Worm (Caenorhabditis elegans) whole organism, L3 larva: ENCODE measurements around the gene phdh-1.
"Not testable (repeated sequence)": the region's sequence is repeated elsewhere in the genome, so short reads cannot be mapped to it uniquely, and the experiment has no call there.

Experiments used
- R02D3.7 ChIP-seq: fragments of 150-350 bp; optimal IDR thresholded peaks from 2 replicates; lab custom pipeline; 2014; ENCODE audit warnings: missing biosample characterization, missing genetic modification characterization
- ZK546.5 ChIP-seq: sonication (generic microtip); optimal IDR thresholded peaks from 2 replicates; lab custom pipeline; 2017; ENCODE audit warnings: missing biosample characterization, missing genetic modification characterization
- aly-2 ChIP-seq: fragments of 150-350 bp; optimal IDR thresholded peaks from 2 replicates; lab custom pipeline; 2014; ENCODE audit warnings: missing biosample characterization, missing genetic modification characterization
- ama-1 ChIP-seq: fragments of 150-350 bp; optimal IDR thresholded peaks from 2 replicates; lab custom pipeline; 2018
- ceh-16 ChIP-seq: sonication (generic microtip); optimal IDR thresholded peaks from 2 replicates; lab custom pipeline; 2017; ENCODE audit warnings: missing biosample characterization, missing genetic modification characterization
- ceh-82 ChIP-seq: fragments of 150-350 bp; optimal IDR thresholded peaks from 2 replicates; lab custom pipeline; 2014; ENCODE audit warnings: missing biosample characterization, missing genetic modification characterization
- daf-12 ChIP-seq: fragments of 150-350 bp; optimal IDR thresholded peaks from 2 replicates; lab custom pipeline; 2014; ENCODE audit warnings: missing biosample characterization, missing genetic modification reagents, missing genetic modification characterization
- egl-27 ChIP-seq: sonication (generic microtip); optimal IDR thresholded peaks from 4 replicates; lab custom pipeline; 2017; ENCODE audit warnings: missing biosample characterization, missing genetic modification reagents, missing genetic modification characterization
- egl-5 ChIP-seq: fragments of 150-350 bp; optimal IDR thresholded peaks from 2 replicates; lab custom pipeline; 2017; ENCODE audit warnings: missing biosample characterization, missing genetic modification reagents, missing genetic modification characterization, inconsistent platforms
- elt-1 ChIP-seq: fragments of 150-350 bp; optimal IDR thresholded peaks from 2 replicates; lab custom pipeline; 2014; ENCODE audit warnings: missing biosample characterization, missing genetic modification characterization
- elt-2 ChIP-seq: sonication (generic microtip); optimal IDR thresholded peaks from 2 replicates; lab custom pipeline; 2016; ENCODE audit warnings: missing genetic modification reagents, mild to moderate bottlenecking, missing genetic modification characterization, missing compliant biosample characterization
- elt-3 ChIP-seq, 3 experiments: fragments of 150-350 bp in 1 of 3; sonication (generic microtip) in 2 of 3; optimal IDR thresholded peaks; 2 replicates in 2 of 3; 4 replicates in 1 of 3; lab custom pipeline; 2014 to 2017; ENCODE audit warnings: missing biosample characterization in 3 of 3, missing genetic modification characterization in 3 of 3
- eor-1 ChIP-seq, 2 experiments: fragments of 150-350 bp; optimal IDR thresholded peaks; 2 replicates each; lab custom pipeline; 2014 to 2018; ENCODE audit warnings: missing biosample characterization in 2 of 2, missing genetic modification characterization in 2 of 2
- fkh-10 ChIP-seq: sonication (generic microtip); optimal IDR thresholded peaks from 2 replicates; lab custom pipeline; 2017; ENCODE audit warnings: missing biosample characterization, missing genetic modification reagents, missing genetic modification characterization
- fkh-2 ChIP-seq: fragments of 150-350 bp; optimal IDR thresholded peaks from 2 replicates; lab custom pipeline; 2014; ENCODE audit warnings: missing biosample characterization, missing genetic modification reagents, missing genetic modification characterization
- fos-1 ChIP-seq: fragments of 150-350 bp; optimal IDR thresholded peaks from 2 replicates; lab custom pipeline; 2014; ENCODE audit warnings: missing biosample characterization, missing genetic modification characterization
- hmg-11 ChIP-seq: sonication (generic microtip); optimal IDR thresholded peaks from 2 replicates; lab custom pipeline; 2016; ENCODE audit warnings: missing genetic modification characterization, missing compliant biosample characterization
- jun-1 ChIP-seq: fragments of 150-350 bp; optimal IDR thresholded peaks from 2 replicates; lab custom pipeline; 2014; ENCODE audit warnings: missing biosample characterization, missing genetic modification reagents, missing genetic modification characterization
- lin-39 ChIP-seq: fragments of 150-350 bp; optimal IDR thresholded peaks from 2 replicates; lab custom pipeline; 2018; ENCODE audit warnings: missing biosample characterization, missing genetic modification reagents, missing genetic modification characterization
- lsy-12 ChIP-seq: sonication (generic microtip); optimal IDR thresholded peaks from 2 replicates; lab custom pipeline; 2016; ENCODE audit warnings: mild to moderate bottlenecking, missing genetic modification characterization, missing compliant biosample characterization
- mml-1 ChIP-seq: fragments of 150-350 bp; sonication (generic microtip); optimal IDR thresholded peaks from 3 replicates; lab custom pipeline; 2014; ENCODE audit warnings: missing biosample characterization, missing genetic modification characterization
- nfya-1 ChIP-seq: sonication (generic microtip); optimal IDR thresholded peaks from 2 replicates; lab custom pipeline; 2017; ENCODE audit warnings: missing genetic modification characterization, mild to moderate bottlenecking, missing compliant biosample characterization, antibody characterized with exemption, moderate library complexity; ENCODE audit not compliant: insufficient read depth
- nhr-11 ChIP-seq: fragments of 150-350 bp; optimal IDR thresholded peaks from 2 replicates; lab custom pipeline; 2014; ENCODE audit warnings: missing biosample characterization, missing genetic modification characterization
- nhr-12 ChIP-seq: fragments of 150-350 bp; optimal IDR thresholded peaks from 2 replicates; lab custom pipeline; 2014; ENCODE audit warnings: missing biosample characterization, missing genetic modification characterization
- nhr-23 ChIP-seq: fragments of 150-350 bp; optimal IDR thresholded peaks from 2 replicates; lab custom pipeline; 2014; ENCODE audit warnings: missing biosample characterization, missing genetic modification reagents, missing genetic modification characterization
- nhr-237 ChIP-seq: fragments of 150-350 bp; optimal IDR thresholded peaks from 2 replicates; lab custom pipeline; 2014; ENCODE audit warnings: missing biosample characterization, missing genetic modification characterization
- nhr-25 ChIP-seq: sonication (generic microtip); optimal IDR thresholded peaks from 2 replicates; lab custom pipeline; 2017; ENCODE audit warnings: missing biosample characterization, missing genetic modification characterization
- nhr-28 ChIP-seq: fragments of 150-350 bp; optimal IDR thresholded peaks from 2 replicates; lab custom pipeline; 2014; ENCODE audit warnings: missing biosample characterization, missing genetic modification characterization
- nhr-43 ChIP-seq: sonication (generic microtip); optimal IDR thresholded peaks from 2 replicates; lab custom pipeline; 2016; ENCODE audit warnings: mild to moderate bottlenecking, missing genetic modification characterization, missing compliant biosample characterization; ENCODE audit not compliant: poor library complexity, severe bottlenecking
- nhr-76 ChIP-seq: fragments of 150-350 bp; sonication (generic microtip); optimal IDR thresholded peaks from 5 replicates; lab custom pipeline; 2014; ENCODE audit warnings: missing biosample characterization, missing genetic modification characterization
- nhr-77 ChIP-seq: fragments of 150-350 bp; optimal IDR thresholded peaks from 2 replicates; lab custom pipeline; 2014; ENCODE audit warnings: missing biosample characterization, missing genetic modification characterization
- pha-4 ChIP-seq: fragments of 150-350 bp; optimal IDR thresholded peaks from 2 replicates; lab custom pipeline; 2014; ENCODE audit warnings: missing biosample characterization, missing genetic modification reagents, missing genetic modification characterization
- pqm-1 ChIP-seq: fragments of 150-350 bp; optimal IDR thresholded peaks from 2 replicates; lab custom pipeline; 2017; ENCODE audit warnings: missing biosample characterization, missing genetic modification characterization, inconsistent platforms
- skn-1 ChIP-seq: fragments of 150-350 bp; optimal IDR thresholded peaks from 2 replicates; lab custom pipeline; 2014; ENCODE audit warnings: missing biosample characterization, missing genetic modification characterization
- snpc-4 ChIP-seq: fragments of 150-350 bp; optimal IDR thresholded peaks from 2 replicates; lab custom pipeline; 2014; ENCODE audit warnings: missing biosample characterization, missing genetic modification characterization
- tbx-2 ChIP-seq: sonication (generic microtip); optimal IDR thresholded peaks from 2 replicates; lab custom pipeline; 2016; ENCODE audit warnings: mild to moderate bottlenecking, missing genetic modification characterization, missing compliant biosample characterization
- unc-39 ChIP-seq: sonication (generic microtip); optimal IDR thresholded peaks from 4 replicates; lab custom pipeline; 2017; ENCODE audit warnings: missing biosample characterization, missing genetic modification characterization
- unc-62 ChIP-seq: fragments of 150-350 bp; sonication (generic microtip); optimal IDR thresholded peaks from 4 replicates; lab custom pipeline; 2014; ENCODE audit warnings: missing biosample characterization, missing genetic modification reagents, missing genetic modification characterization
- zag-1 ChIP-seq: fragments of 150-350 bp; optimal IDR thresholded peaks from 2 replicates; lab custom pipeline; 2014; ENCODE audit warnings: missing biosample characterization, missing genetic modification characterization
- ztf-4 ChIP-seq: fragments of 150-350 bp; optimal IDR thresholded peaks from 2 replicates; lab custom pipeline; 2014; ENCODE audit warnings: missing biosample characterization, missing genetic modification characterization

Gene phdh-1

ce11 chrII:13664416-13664815, 26.1 kb upstream of the phdh-1 start:
- TF ChIP-seq nhr-43 (tag; lab: Kevin White, UChicago) (no peak), elt-3 (tag; optimal IDR thresholded peaks at IDR 0.05; lab: Kevin White, UChicago) (no peak), skn-1 (no peak), nhr-23 (tag; lab: Kevin White, UChicago) (no peak), pha-4 (tag; lab: Kevin White, UChicago) (peak; percentile 41), zag-1 (tag; lab: Kevin White, UChicago) (no peak), nhr-25 (tag; lab: Kevin White, UChicago) (no peak), egl-5 (tag; lab: Kevin White, UChicago) (no peak), fos-1 (tag; lab: Kevin White, UChicago) (no peak), jun-1 (tag; lab: Kevin White, UChicago) (peak; percentile 69), pqm-1 (tag; lab: Kevin White, UChicago) (peak; percentile 86), elt-2 (tag; lab: Kevin White, UChicago) (peak; percentile 89)
- TF ChIP-seq, all 47 proteins: peak for 4

- TF ChIP-seq elt-2 (tag; lab: Kevin White, UChicago), result peak; percentile 30
These were observed 23.7 kb upstream of the phdh-1 start, which contains the start of gene C31C9.6 for ce11 chrII:13661990-13662389. Gene C31C9.6 (minus strand): TSS chrII:13662090.

DNA sequence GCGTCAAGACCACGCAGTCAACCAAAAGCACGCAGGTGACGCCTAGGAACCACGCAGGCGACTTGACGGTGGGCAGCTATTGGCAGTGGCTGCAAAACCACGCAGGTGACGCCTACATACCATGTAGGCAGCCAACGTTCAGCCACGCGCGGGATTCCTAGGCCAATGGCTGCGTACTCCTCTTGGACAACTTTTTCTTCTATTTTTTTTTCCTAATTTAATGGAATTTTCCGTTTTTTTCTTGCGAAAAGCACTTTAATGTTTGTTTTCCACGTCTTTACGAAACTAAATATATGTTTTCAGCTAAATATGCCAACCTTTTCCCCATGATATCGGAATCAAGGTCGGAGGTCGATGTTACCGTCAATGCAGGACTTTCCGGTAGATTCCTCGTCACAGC, 16.4 kb upstream of the phdh-1 start, which contains the start of gene C31C9.9:
C31C9.9 (plus strand) TSS at position 301 of the 400 bp plus-strand sequence.
- TF ChIP-seq fkh-2, ceh-16, daf-12 (tag; lab: Kevin White, UChicago): not testable (repeated sequence)

DNA sequence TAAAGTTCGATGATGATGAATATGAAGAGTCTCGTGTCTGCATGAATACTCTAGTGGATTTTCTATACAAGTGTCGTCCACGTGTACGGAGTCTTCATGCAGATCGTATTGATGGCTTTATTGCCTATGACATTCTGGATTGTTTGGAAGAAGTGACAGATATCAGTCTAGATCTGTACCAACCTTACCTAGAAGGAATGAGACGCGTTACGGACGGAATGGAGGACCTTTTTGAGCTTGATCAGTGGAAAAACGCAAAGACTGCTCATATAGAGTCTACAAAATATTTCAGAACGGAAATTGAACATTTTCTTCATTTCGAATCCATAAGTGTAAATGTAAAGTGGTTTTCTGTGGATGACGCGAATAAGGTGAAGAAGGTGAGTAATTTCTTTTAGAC, 9.9 kb upstream of the phdh-1 start, which contains the start of gene fbxa-169:
fbxa-169 (plus strand) TSS at position 301 of the 400 bp plus-strand sequence.
- TF ChIP-seq fkh-2 (tag; lab: Kevin White, UChicago), result no peak
- TF ChIP-seq nhr-77 (tag; lab: Kevin White, UChicago), result no peak
- no peak for TF ChIP-seq elt-2 (tag; lab: Kevin White, UChicago)
- TF ChIP-seq skn-1, result no peak
- TF ChIP-seq R02D3.7 (tag; lab: Kevin White, UChicago), result no peak
- no peak for TF ChIP-seq nhr-237 (tag; lab: Kevin White, UChicago)
- TF ChIP-seq fkh-10 (GFP tag; lab: Kevin White, UChicago), result no peak
- TF ChIP-seq unc-39, result no peak
- TF ChIP-seq egl-5 (tag; lab: Kevin White, UChicago), result no peak
- no peak for TF ChIP-seq daf-12 (tag; lab: Kevin White, UChicago)

ce11 chrII:13641311-13641710, 3.0 kb upstream of the phdh-1 start, which contains the start of gene fbxa-167:
Gene fbxa-167 (plus strand): TSS chrII:13641489.
- TF ChIP-seq R02D3.7 (tag; lab: Kevin White, UChicago) (no peak), hmg-11 (tag; lab: Kevin White, UChicago) (peak; percentile 45), nhr-11 (tag; lab: Kevin White, UChicago) (no peak), ceh-82 (no peak), unc-62 (GFP tag; lab: Kevin White, UChicago) (no peak), nhr-23 (tag; lab: Kevin White, UChicago) (no peak), lin-39 (tag; lab: Kevin White, UChicago) (no peak), tbx-2 (tag; lab: Kevin White, UChicago) (no peak), snpc-4 (tag; lab: Kevin White, UChicago) (no peak), egl-27 (tag; lab: Kevin White, UChicago) (no peak), skn-1 (no peak), eor-1 (tag; optimal IDR thresholded peaks at IDR 0.05; lab: Kevin White, UChicago) (no peak), pha-4 (tag; lab: Kevin White, UChicago) (peak; percentile 9), elt-1 (tag; lab: Kevin White, UChicago) (no peak), fos-1 (tag; lab: Kevin White, UChicago) (no peak), ama-1 (lab: Kevin White, UChicago) (no peak), nhr-25 (tag; lab: Kevin White, UChicago) (no peak), nhr-77 (tag; lab: Kevin White, UChicago) (no peak), nhr-12 (tag; lab: Kevin White, UChicago) (no peak), ceh-16 (tag; lab: Kevin White, UChicago) (no peak), nhr-237 (tag; lab: Kevin White, UChicago) (no peak), nhr-76 (tag; lab: Kevin White, UChicago) (no peak), lsy-12 (tag; lab: Kevin White, UChicago) (no peak), nfya-1 (tag; lab: Kevin White, UChicago) (peak; percentile 16), mml-1 (tag; lab: Kevin White, UChicago) (no peak), ztf-4 (tag; lab: Kevin White, UChicago) (no peak), fkh-2 (tag; lab: Kevin White, UChicago) (no peak), ZK546.5 (no peak), elt-2 (tag; lab: Kevin White, UChicago) (peak; percentile 9), elt-3 (tag; optimal IDR thresholded peaks at IDR 0.05; lab: Kevin White, UChicago) (no peak), nhr-28 (no peak), pqm-1 (tag; lab: Kevin White, UChicago) (no peak), aly-2 (no peak)
